Worm (Caenorhabditis elegans) whole organism, early embryonic: ENCODE results near the gene F01D5.3.

Source experiments
- B0310.2 ChIP-seq: sonication (generic microtip); optimal IDR thresholded peaks from 2 replicates; lab custom pipeline; 2016; ENCODE audit warnings: mild to moderate bottlenecking, missing genetic modification characterization, missing compliant biosample characterization
- F13C5.2 ChIP-seq: sonication (generic microtip); optimal IDR thresholded peaks from 2 replicates; lab custom pipeline; 2017; ENCODE audit warnings: mild to moderate bottlenecking, missing genetic modification characterization, inconsistent platforms, missing compliant biosample characterization
- aly-1 ChIP-seq: sonication (generic microtip); optimal IDR thresholded peaks from 2 replicates; lab custom pipeline; 2016; ENCODE audit warnings: missing genetic modification characterization, missing compliant biosample characterization
- ama-1 ChIP-seq: fragments of 150-350 bp; optimal IDR thresholded peaks from 2 replicates; lab custom pipeline; 2014
- ceh-13 ChIP-seq: fragments of 200-800 bp; sonication (Bioruptor generic); optimal IDR thresholded peaks from 2 replicates; lab custom pipeline; 2018; ENCODE audit warnings: mild to moderate bottlenecking, missing genetic modification characterization, missing compliant biosample characterization
- ceh-36 ChIP-seq: sonication (generic microtip); optimal IDR thresholded peaks from 2 replicates; lab custom pipeline; 2016; ENCODE audit warnings: missing genetic modification characterization, inconsistent platforms, missing compliant biosample characterization
- ets-7 ChIP-seq: sonication (generic microtip); optimal IDR thresholded peaks from 2 replicates; lab custom pipeline; 2016; ENCODE audit warnings: missing genotype, missing genetic modification characterization, missing compliant biosample characterization
- flt-1 ChIP-seq: fragments of 200-800 bp; sonication (Bioruptor generic); IDR thresholded peaks from 2 replicates; pipeline ENCODE4 v1.3.6; 2022; ENCODE audit warnings: missing genetic modification characterization, missing compliant biosample characterization
- hmbx-1 ChIP-seq: sonication (generic microtip); optimal IDR thresholded peaks from 2 replicates; lab custom pipeline; 2016; ENCODE audit warnings: mild to moderate bottlenecking, missing genetic modification characterization, missing compliant biosample characterization
- hmg-4 ChIP-seq: fragments of 200-800 bp; sonication (Bioruptor generic); optimal IDR thresholded peaks from 2 replicates; lab custom pipeline; 2018; ENCODE audit warnings: mild to moderate bottlenecking, missing genetic modification characterization, missing compliant biosample characterization
- hnd-1 ChIP-seq: sonication (generic microtip); optimal IDR thresholded peaks from 2 replicates; lab custom pipeline; 2016; ENCODE audit warnings: missing genetic modification characterization, missing compliant biosample characterization
- pes-1 ChIP-seq: fragments of 200-800 bp; sonication (Bioruptor generic); IDR thresholded peaks from 2 replicates; pipeline ENCODE4 v1.3.6; 2022; ENCODE audit warnings: missing genetic modification reagents, missing genetic modification characterization, missing compliant biosample characterization
- scrt-1 ChIP-seq: fragments of 200-800 bp; sonication (Bioruptor generic); IDR thresholded peaks from 2 replicates; pipeline ENCODE4 v1.3.6; 2022; ENCODE audit warnings: missing genetic modification characterization, missing compliant biosample characterization
- sea-1 ChIP-seq: fragments of 200-800 bp; sonication (Bioruptor generic); conservative IDR thresholded peaks from 2 replicates; pipeline ENCODE4 v1.3.6; 2022; ENCODE audit warnings: missing genetic modification characterization, missing compliant biosample characterization
- tbx-11 ChIP-seq: fragments of 200-800 bp; sonication (Bioruptor generic); IDR thresholded peaks from 2 replicates; pipeline ENCODE4 v1.3.6; 2022; ENCODE audit warnings: missing genetic modification characterization, missing compliant biosample characterization
- tbx-37 ChIP-seq: fragments of 200-800 bp; sonication (Bioruptor generic); conservative IDR thresholded peaks from 2 replicates; pipeline ENCODE4 v1.3.6; 2022; ENCODE audit warnings: missing genetic modification reagents, missing genetic modification characterization, missing compliant biosample characterization
- tra-4 ChIP-seq: sonication (generic microtip); optimal IDR thresholded peaks from 2 replicates; lab custom pipeline; 2017; ENCODE audit warnings: missing genetic modification characterization, missing compliant biosample characterization

The F01D5.3 gene

DNA sequence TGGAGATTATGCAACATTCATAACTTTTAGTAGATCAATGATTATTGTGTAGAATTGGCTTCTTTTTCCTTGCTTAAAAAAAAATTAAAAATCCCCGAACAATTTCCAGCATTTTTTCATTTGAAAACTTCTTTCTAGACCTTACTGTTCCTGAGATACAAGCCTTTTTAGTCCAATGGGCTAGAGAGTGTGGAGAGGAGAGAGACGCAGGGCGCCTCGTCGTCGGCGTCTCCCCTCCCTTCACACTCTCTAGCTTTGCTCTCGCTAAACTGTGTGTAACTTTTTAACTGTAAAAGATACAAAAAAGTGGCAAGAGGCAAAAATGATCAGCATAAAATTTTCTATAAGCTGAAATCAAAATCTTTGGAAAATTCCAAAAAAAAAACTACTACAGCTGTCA is 5.2 kb upstream of the F01D5.3 start:
- TF ChIP-seq tbx-37 (GFP tag; lab: Robert Waterston, UW): no peak
- no peak for TF ChIP-seq hmg-4 (GFP tag; lab: Kevin White, UChicago)
- no peak for TF ChIP-seq ama-1 (lab: Kevin White, UChicago)
- TF ChIP-seq ceh-36 (tag; lab: Kevin White, UChicago): no peak
- TF ChIP-seq tra-4 (tag; lab: Kevin White, UChicago): no peak
- no peak for TF ChIP-seq B0310.2
- TF ChIP-seq hmbx-1 (tag; lab: Kevin White, UChicago): no peak
- no peak for TF ChIP-seq scrt-1
- TF ChIP-seq pes-1: no peak
- no peak for TF ChIP-seq flt-1 (GFP tag; lab: Robert Waterston, UW)
- TF ChIP-seq F13C5.2 (tag; lab: Kevin White, UChicago): no peak
- no peak for TF ChIP-seq sea-1 (GFP tag; lab: Robert Waterston, UW)
- TF ChIP-seq aly-1: no peak
- TF ChIP-seq ets-7: no peak
- no peak for TF ChIP-seq ceh-13 (GFP tag; lab: Kevin White, UChicago)
- TF ChIP-seq hnd-1 (tag; lab: Kevin White, UChicago): no peak
- TF ChIP-seq tbx-11 (GFP tag; lab: Robert Waterston, UW): no peak

DNA sequence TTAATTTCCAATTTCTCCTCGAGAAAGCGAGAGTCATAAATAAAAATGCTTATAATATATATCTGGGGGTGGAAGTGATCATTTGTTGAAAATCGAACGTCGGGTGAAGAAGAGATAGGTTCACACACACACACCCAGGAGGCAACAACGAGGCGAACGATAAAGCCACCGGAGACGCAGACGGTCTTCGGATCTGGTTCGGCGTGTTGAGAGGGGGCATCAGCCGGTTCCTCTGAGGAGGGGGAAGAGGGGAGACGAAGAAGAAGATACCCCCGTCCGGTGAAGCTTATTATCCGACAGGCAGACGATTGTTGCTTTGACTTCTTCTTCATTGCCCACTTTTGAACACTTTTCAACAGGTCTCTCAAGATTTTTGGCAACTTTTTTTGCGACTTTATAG is 4.8 kb upstream of the F01D5.3 start:
- TF ChIP-seq F13C5.2 (tag; lab: Kevin White, UChicago) (no peak), hmg-4 (GFP tag; lab: Kevin White, UChicago) (no peak), hmbx-1 (tag; lab: Kevin White, UChicago) (no peak), tbx-37 (GFP tag; lab: Robert Waterston, UW) (no peak), B0310.2 (no peak), ceh-13 (GFP tag; lab: Kevin White, UChicago) (no peak), scrt-1 (no peak), ceh-36 (tag; lab: Kevin White, UChicago) (no peak), aly-1 (no peak), hnd-1 (tag; lab: Kevin White, UChicago) (no peak), tbx-11 (GFP tag; lab: Robert Waterston, UW) (no peak), sea-1 (GFP tag; lab: Robert Waterston, UW) (no peak)

DNA sequence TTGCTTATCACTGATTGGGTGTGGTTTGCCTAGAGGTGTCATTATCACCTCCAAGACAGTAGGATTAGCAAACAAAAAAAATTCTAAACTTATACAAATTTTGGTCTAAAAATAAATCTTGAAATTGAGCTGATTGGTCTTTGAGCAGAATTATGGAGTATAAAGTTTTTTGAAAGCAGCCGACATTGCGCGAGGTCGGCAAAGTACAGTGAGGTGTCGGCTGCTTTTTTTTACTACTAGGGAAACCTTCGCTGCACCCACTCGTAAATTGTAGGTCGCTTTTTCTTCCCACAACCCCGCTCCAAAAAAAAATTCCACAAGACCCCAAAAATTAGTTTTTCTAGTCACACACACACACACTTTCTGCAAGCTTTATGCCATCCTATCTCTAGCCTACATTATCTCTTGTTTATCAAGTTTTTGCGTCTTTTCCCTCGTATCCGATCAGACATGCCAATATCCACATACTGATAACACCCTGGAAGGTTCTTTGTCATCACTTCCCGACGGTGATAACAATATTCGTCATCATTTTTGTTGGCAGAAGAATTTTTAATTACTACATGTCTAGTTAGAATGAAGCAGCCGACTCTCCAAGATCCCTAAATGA is 4.0 kb upstream of the F01D5.3 start:
- TF ChIP-seq ama-1 (lab: Kevin White, UChicago): no peak
- no peak for TF ChIP-seq ceh-13 (GFP tag; lab: Kevin White, UChicago)
- no peak for TF ChIP-seq tbx-11 (GFP tag; lab: Robert Waterston, UW)
- no peak for TF ChIP-seq B0310.2
- no peak for TF ChIP-seq tbx-37 (GFP tag; lab: Robert Waterston, UW)
- TF ChIP-seq F13C5.2 (tag; lab: Kevin White, UChicago): no peak
- TF ChIP-seq pes-1: no peak
- TF ChIP-seq hnd-1 (tag; lab: Kevin White, UChicago): no peak

DNA sequence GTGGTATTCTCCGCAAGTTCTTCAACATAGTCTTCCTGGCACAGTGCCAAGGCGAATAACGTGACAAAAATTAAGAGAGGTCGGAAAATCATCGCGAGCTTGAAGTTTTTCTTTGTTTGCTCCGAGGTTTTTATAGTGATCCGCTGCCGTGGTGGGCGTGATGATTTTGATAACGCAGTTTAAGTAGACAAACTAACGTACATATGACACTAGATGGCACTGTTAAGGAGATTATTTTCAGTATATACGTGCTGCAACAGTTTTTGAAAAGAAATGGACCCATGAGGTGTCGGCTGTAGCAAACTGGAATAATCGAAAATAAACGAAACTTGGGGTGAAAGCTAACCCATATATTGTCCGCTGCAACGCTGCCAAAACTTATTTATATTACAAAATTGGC is 2.3 kb upstream of the F01D5.3 start, which contains the start of gene F01D5.5:
Gene F01D5.5, minus strand, starts transcription at position 101 of the 400 bp plus-strand sequence.
- TF ChIP-seq hnd-1 (tag; lab: Kevin White, UChicago) (no peak), aly-1 (no peak), tbx-37 (GFP tag; lab: Robert Waterston, UW) (no peak), B0310.2 (no peak), hmg-4 (GFP tag; lab: Kevin White, UChicago) (no peak), F13C5.2 (tag; lab: Kevin White, UChicago) (no peak), hmbx-1 (tag; lab: Kevin White, UChicago) (no peak), pes-1 (no peak), flt-1 (GFP tag; lab: Robert Waterston, UW) (no peak), tbx-11 (GFP tag; lab: Robert Waterston, UW) (no peak), tra-4 (tag; lab: Kevin White, UChicago) (no peak), ceh-36 (tag; lab: Kevin White, UChicago) (no peak), sea-1 (GFP tag; lab: Robert Waterston, UW) (no peak)

DNA sequence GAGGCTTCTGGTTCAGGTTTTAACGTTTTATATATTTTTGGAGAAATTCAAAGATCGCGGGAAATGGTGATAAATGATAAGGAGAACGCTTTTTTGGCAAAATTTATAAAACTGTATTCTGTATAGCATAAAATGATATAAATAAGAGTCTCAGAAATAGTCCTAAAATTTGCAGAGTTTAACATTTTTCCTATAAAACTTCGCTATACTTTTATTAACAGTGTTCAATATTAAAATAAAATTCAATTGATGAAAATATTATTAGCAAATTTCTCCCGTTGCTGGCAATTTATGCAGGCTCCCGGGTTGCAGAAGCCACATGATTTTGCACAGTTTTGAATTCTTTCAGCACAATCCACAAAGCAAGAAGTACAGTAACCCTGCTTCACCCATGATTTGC is 980 bp downstream of the F01D5.3 start, which contains the start of gene F01D5.2:
Gene F01D5.2, minus strand, starts transcription at position 101 of the 400 bp plus-strand sequence.
- TF ChIP-seq ama-1 (lab: Kevin White, UChicago) (no peak), hmbx-1 (tag; lab: Kevin White, UChicago) (no peak), flt-1 (GFP tag; lab: Robert Waterston, UW) (no peak), hnd-1 (tag; lab: Kevin White, UChicago) (no peak), hmg-4 (GFP tag; lab: Kevin White, UChicago) (no peak), ceh-36 (tag; lab: Kevin White, UChicago) (no peak), tbx-37 (GFP tag; lab: Robert Waterston, UW) (no peak), sea-1 (GFP tag; lab: Robert Waterston, UW) (no peak), ets-7 (no peak), tbx-11 (GFP tag; lab: Robert Waterston, UW) (no peak), F13C5.2 (tag; lab: Kevin White, UChicago) (no peak), tra-4 (tag; lab: Kevin White, UChicago) (no peak), aly-1 (no peak), ceh-13 (GFP tag; lab: Kevin White, UChicago) (no peak), B0310.2 (no peak), pes-1 (no peak), scrt-1 (no peak)

DNA sequence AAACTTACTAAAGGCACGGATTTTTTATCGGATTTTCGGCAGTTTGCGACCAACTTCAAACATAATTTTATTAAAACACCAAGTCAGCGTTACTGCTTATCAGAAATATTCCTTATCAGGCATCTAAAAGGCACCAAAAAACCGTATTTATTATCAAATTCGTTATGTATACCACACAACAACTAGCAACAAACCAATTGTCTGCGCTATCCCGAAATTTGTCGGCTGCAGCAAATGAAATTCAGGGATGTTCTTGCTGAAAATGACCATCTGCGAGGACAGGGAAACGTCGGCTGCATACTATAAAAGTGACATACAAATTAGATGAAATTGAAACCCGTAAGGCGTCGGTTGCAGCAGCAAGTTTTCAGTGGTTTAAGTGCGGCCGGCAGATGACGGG is 2.0 kb downstream of the F01D5.3 start:
- TF ChIP-seq hnd-1 (tag; lab: Kevin White, UChicago) (no peak), B0310.2 (no peak), tra-4 (tag; lab: Kevin White, UChicago) (no peak), ama-1 (lab: Kevin White, UChicago) (no peak)

DNA sequence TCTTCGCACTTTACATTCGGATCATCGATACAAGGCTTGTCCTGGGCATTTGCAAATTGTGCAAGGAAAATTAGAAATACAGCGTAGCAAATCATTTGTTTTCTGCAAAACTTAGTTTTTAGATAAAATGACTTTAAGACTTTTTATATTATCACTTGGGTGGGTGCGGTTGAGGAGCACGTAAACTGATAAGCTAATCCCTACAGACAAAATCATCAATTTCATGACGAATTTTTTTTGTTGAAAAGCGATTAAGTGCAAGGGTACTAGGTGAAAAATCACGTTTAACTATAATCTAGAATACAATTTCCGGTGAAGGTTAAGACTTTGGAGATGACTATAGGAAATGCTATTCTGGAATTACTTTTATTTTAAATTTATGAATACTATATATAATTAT is 2.5 kb downstream of the F01D5.3 start, which contains the start of gene F01D5.1:
Gene F01D5.1, minus strand, starts transcription at position 105 of the 400 bp plus-strand sequence.
- TF ChIP-seq tbx-11 (GFP tag; lab: Robert Waterston, UW) (no peak), sea-1 (GFP tag; lab: Robert Waterston, UW) (no peak), B0310.2 (no peak), ets-7 (no peak), tra-4 (tag; lab: Kevin White, UChicago) (no peak), ceh-13 (GFP tag; lab: Kevin White, UChicago) (no peak), hmbx-1 (tag; lab: Kevin White, UChicago) (no peak), hmg-4 (GFP tag; lab: Kevin White, UChicago) (no peak), ceh-36 (tag; lab: Kevin White, UChicago) (no peak), F13C5.2 (tag; lab: Kevin White, UChicago) (no peak), ama-1 (lab: Kevin White, UChicago) (no peak), tbx-37 (GFP tag; lab: Robert Waterston, UW) (no peak), flt-1 (GFP tag; lab: Robert Waterston, UW) (no peak)
